Worm (Caenorhabditis elegans): ENCODE data around the gene K03B8.14.
"Not testable (repeated sequence)": the region's sequence is repeated elsewhere in the genome, so short reads cannot be mapped to it uniquely, and the experiment has no call there.

K03B8.14 gene

DNA sequence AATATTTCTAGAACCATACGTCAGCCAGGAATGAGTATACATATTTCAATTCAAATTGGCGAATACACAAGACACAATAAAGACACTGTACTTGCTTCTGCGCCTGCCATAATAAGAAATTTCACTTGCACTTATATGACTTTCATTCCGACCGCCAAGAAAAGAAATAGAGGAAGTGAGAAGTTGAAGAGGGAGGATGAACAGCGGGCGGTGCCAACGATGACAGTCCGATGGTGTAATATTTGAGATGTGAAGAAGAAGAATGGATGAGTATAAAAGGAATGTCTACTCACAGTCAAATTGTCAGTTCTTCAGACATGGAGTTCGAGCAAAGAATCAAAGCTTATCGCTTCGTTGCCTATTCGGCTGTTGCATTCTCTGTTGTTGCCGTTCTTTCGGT lies 5.2 kb upstream of the K03B8.14 start, which contains the start of gene col-154:
Gene col-154, plus strand, starts transcription at position 301 of the 400 bp plus-strand sequence.
- TF ChIP-seq unc-62 (GFP tag; optimal IDR thresholded peaks at IDR 0.05) = no peak

- no peak for TF ChIP-seq unc-62 (GFP tag; optimal IDR thresholded peaks at IDR 0.05)
These were observed 3.9 kb upstream of the K03B8.14 start, which contains the start of gene F55C10.4 for ce11 chrV:11386428-11386827. Gene F55C10.4 (plus strand): TSS chrV:11386728.

DNA sequence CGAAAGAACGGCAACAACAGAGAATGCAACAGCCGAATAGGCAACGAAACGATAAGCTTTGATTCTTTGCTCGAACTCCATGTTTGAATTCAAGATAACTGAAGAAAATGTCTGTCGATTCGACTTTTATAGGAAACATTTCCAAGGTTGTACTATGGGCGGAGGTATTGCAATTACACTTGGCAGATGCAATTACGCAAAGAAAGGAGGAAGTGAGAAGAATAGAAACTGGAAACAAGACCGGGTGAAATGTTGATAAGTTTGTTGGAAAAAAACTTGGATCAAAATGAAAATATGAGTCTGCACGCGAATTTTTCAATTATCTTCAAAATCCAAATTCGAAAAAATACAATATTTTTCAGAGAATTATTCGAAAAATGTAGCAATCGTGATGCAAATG lies 527 bp upstream of the K03B8.14 start, which contains the start of gene col-155:
Gene col-155, minus strand, starts transcription at position 101 of the 400 bp plus-strand sequence.
- no peak for TF ChIP-seq unc-62 (GFP tag; optimal IDR thresholded peaks at IDR 0.05)

DNA sequence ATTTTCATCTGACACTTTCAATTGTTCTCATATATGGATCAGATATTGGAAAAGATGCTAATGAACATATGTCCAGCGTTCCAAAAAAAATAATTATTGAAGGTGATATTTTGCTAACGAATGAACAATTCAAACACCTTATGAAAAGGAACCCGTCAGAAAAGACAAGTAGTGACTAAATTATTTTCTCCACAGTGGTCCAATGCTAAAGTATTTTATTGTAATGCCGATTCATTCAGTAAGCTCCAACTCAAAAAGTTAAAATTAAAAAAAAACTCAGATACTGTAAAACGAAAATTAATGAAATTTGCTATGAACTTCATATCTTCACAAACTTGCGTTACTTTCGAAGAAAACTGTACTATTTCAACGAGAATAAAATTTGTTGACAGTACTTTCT lies 1.7 kb downstream of the K03B8.14 start, which contains the start of gene nas-16:
Gene nas-16, plus strand, starts transcription at position 301 of the 400 bp plus-strand sequence.
- TF ChIP-seq unc-62 (GFP tag; optimal IDR thresholded peaks at IDR 0.05) = no peak

- not testable (repeated sequence) for TF ChIP-seq unc-62 (GFP tag; optimal IDR thresholded peaks at IDR 0.05)
These were observed 4.7 kb downstream of the K03B8.14 start, which contains the start of gene K03B8.4 for ce11 chrV:11395024-11395423. Gene K03B8.4 (minus strand): TSS chrV:11395124.

DNA sequence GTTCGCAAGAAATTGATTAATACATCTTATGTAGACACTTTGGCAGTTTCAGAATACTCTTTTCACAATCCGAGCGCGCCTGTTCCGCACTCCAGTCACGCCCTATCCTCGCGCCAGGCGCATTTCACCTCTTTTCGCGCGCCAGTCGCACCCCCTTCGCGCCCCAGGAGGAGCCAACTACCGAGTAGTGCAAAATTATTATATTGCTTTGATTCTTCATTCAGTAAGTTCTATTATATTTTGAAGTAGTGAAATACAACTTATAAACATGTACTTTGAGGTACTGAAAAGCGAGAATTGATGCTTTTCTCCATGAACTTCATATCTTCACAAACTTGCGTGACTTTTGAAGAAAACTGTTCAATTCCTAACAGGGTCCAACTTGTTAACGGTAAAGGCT lies 5.8 kb downstream of the K03B8.14 start, which contains the start of gene nas-18:
Gene nas-18, plus strand, starts transcription at position 301 of the 400 bp plus-strand sequence.
- not testable (repeated sequence) for TF ChIP-seq unc-62 (GFP tag; optimal IDR thresholded peaks at IDR 0.05)

ce11 chrV:11398616-11399015 lies 8.3 kb downstream of the K03B8.14 start, which contains the start of gene nas-17:
Gene nas-17 (plus strand): TSS chrV:11398916.
- no peak for TF ChIP-seq unc-62 (GFP tag; optimal IDR thresholded peaks at IDR 0.05)

DNA sequence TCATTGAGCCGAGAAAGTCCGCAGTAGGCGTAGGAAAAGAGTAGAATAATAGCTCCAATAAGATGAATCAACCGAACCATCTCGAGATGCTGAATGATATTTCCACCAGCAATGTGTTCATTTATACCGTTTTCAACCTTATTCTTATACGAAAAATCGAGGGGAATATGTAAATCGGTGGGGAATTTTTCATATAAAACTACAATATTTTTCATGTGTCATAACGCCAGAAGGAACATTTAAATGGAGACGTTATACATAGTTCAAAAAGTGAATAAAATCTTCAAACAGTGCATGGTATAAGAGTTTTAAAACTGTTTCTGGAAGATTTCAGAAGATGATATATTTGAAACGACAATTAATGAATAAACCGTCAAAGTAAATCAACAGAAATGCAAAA lies 12.3 kb downstream of the K03B8.14 start, which contains the start of gene nas-19:
Gene nas-19, minus strand, starts transcription at position 101 of the 400 bp plus-strand sequence.
- no peak for TF ChIP-seq unc-62 (GFP tag; optimal IDR thresholded peaks at IDR 0.05)

DNA sequence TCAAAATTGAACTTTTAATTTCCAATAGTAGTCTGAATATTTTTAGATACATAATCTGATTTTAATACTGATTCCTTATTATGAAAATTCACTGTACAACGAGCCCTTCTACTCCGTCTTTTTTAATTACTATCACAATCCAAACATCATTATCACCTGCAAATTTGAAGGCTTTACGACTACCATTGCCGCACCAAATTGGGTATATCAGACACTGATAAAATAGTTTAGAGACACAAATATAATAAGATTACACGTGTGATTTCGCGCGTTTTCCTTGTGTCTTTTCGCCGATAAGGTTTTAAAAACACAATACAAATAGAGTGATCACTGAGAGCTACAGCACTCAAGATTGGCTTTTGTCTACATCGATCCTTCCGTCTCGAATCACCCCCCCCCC lies 12.8 kb downstream of the K03B8.14 start:
- no peak for TF ChIP-seq unc-62 (GFP tag; optimal IDR thresholded peaks at IDR 0.05)

DNA sequence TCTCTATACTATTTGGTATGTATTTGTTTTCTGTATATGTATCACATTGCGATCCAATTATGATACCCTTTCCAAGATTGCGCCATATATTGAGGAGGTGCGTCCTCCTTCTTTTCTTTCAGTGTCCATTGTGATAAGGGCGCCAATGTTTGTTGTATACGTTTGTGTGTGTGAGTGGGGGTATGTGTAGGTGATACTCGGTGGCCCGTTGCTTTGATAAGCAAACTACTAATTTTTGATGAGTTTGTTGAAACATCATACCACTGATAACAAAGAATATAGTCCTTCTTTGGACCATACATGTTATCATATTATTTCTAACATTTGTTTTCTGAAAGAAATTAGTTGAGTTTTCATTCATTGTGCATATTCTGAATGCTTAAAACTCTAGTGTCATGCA lies 13.4 kb downstream of the K03B8.14 start:
- TF ChIP-seq unc-62 (GFP tag; optimal IDR thresholded peaks at IDR 0.05) = no peak

ce11 chrV:11407251-11407650 lies 16.9 kb downstream of the K03B8.14 start, which contains the start of gene K03B8.6:
Gene K03B8.6 (plus strand): TSS chrV:11407584.
- no peak for TF ChIP-seq unc-62 (GFP tag; optimal IDR thresholded peaks at IDR 0.05)

DNA sequence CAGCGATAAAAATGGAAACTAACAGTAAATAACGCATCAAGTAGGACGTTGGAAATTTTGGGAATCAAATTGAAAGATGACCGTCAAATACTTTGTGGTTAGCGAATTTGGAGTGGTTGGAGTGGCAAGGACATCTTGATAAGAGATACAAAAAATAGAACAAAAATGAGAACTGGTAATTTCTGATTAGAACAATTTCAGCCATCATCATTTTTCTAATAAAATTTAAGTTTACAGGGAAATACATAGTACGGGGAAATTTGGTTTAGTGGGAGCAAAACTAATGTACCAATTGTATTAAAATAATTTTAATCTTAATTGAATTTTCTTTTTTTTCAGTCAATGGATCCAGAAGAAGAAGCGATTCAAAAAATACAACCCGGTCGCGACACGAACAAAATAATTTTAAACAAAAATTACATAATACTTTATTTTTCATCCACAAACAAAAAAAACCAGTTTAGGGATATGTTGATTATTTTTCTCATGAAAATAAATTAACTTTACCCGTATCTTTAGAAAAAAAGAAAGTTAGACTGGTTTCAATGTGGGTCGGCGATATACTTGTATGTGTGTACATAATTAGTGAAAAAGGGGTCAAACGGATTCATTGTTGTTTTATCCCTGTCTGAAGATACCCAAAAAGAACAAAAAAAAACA lies 20.7 kb downstream of the K03B8.14 start, which contains the start of the genes K03B8.8 and grl-3:
Gene K03B8.8, minus strand, starts transcription at position 101 of the 660 bp plus-strand sequence.
Gene grl-3, plus strand, starts transcription at position 610 of the 660 bp plus-strand sequence.
- no peak for TF ChIP-seq unc-62 (GFP tag; optimal IDR thresholded peaks at IDR 0.05)

DNA sequence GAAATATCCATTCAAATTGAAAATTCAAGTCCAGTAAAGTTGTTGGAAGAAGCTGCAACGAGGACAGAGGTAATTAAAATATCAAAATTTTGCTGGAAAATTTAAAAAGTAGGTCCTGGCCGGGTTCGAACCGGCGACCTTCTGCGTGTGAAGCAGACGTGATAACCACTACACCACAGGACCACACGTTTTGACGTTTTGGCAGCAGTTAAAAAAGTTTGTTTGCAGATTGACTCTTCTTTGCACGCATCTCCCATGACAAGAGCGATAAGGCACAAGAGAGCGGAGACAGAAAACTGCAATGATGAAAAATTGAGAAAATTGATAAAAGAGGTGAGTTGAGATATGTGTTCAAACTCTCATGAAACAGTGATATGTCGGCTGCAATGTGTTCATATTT lies 21.8 kb downstream of the K03B8.14 start:
- no peak for TF ChIP-seq unc-62 (GFP tag; optimal IDR thresholded peaks at IDR 0.05)

- TF ChIP-seq unc-62 (GFP tag; optimal IDR thresholded peaks at IDR 0.05) = no peak
These were observed 24.8 kb downstream of the K03B8.14 start, which contains the start of gene deg-3 for ce11 chrV:11415059-11415458. Gene deg-3 (minus strand): TSS chrV:11415159.

- TF ChIP-seq unc-62 (GFP tag; optimal IDR thresholded peaks at IDR 0.05) = no peak
These were observed 31.3 kb downstream of the K03B8.14 start, which contains the start of gene des-2 for ce11 chrV:11421605-11422004. Gene des-2 (minus strand): TSS chrV:11421705.

DNA sequence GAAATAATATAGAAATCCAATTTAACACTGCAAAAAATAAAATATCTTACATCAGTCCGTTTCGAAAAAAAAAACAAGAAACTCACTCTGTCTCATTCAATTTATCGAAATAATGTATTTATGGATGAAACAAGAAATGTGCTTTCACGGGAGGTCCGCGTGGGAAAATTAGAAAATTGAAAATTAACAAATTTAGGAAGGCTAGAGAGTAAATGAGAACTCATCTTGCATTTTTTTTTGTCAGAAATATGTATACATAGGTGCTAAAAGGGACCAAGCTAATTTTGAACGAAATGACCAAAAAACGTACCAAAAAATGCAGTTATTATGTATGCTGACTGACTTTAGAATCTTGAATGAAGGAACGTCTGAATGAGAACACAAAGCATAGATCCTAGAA lies 34.3 kb downstream of the K03B8.14 start, which contains the start of gene T26H10.2:
Gene T26H10.2, minus strand, starts transcription at position 101 of the 400 bp plus-strand sequence.
- TF ChIP-seq unc-62 (GFP tag; optimal IDR thresholded peaks at IDR 0.05) = no peak

ce11 chrV:11428728-11429127 lies 38.4 kb downstream of the K03B8.14 start:
- TF ChIP-seq unc-62 (GFP tag; optimal IDR thresholded peaks at IDR 0.05) = no peak
